Fruit fly (Drosophila melanogaster): ENCODE data around the gene Art9.

- TF ChIP-seq usp (GFP tag; optimal IDR thresholded peaks at IDR 0.05) (no peak), EcR (GFP tag; optimal IDR thresholded peaks at IDR 0.05) (no peak), CG8478 (optimal IDR thresholded peaks at IDR 0.05) (no peak), psq (optimal IDR thresholded peaks at IDR 0.05) (no peak), pan (optimal IDR thresholded peaks at IDR 0.05) (no peak), Dll (optimal IDR thresholded peaks at IDR 0.05) (no peak)
Measured at dm6 chr3R:13977126-13977991, 34.1 kb upstream of the Art9 start.

Measured in whole organism.